Fruit fly (Drosophila melanogaster): ENCODE results near the gene Sf3a1.

Gene Sf3a1

dm6 chr3R:16960219-16960618 is 41.9 kb downstream of the Sf3a1 start (continued):
- TF ChIP-seq CG4707 (GFP tag; optimal IDR thresholded peaks at IDR 0.05) (no peak), CG3163 (GFP tag; optimal IDR thresholded peaks at IDR 0.05) (no peak), Adf1 (GFP tag; IDR thresholded peaks at IDR 0.05) (0 out of 2 replicates have a peak, but pooled peaks have one; percentile 16), Mrtf (GFP tag; IDR thresholded peaks at IDR 0.05) (no peak), CG12071 (GFP tag; optimal IDR thresholded peaks at IDR 0.05) (no peak), CG18764 (GFP tag; optimal IDR thresholded peaks at IDR 0.05) (no peak), CG6765 (GFP tag; optimal IDR thresholded peaks at IDR 0.05) (no peak), ewg (GFP tag; optimal IDR thresholded peaks at IDR 0.05) (peak; percentile 90), CG18262 (tag; optimal IDR thresholded peaks at IDR 0.05) (no peak), CG11560 (tag; IDR thresholded peaks at IDR 0.05) (no peak), CG1832 (GFP tag; optimal IDR thresholded peaks at IDR 0.05) (peak; percentile 90), Deaf1 (tag; optimal IDR thresholded peaks at IDR 0.05) (peak; percentile 43), Fer3 (tag; optimal IDR thresholded peaks at IDR 0.05) (no peak), dmrt11E (tag; optimal IDR thresholded peaks at IDR 0.05) (no peak), chinmo (GFP tag; IDR thresholded peaks at IDR 0.05; ENCODE audit: partially characterized antibody) (0 out of 4 replicates have a peak, but pooled peaks have one; percentile 44), CG11504 (tag; optimal IDR thresholded peaks at IDR 0.05) (no peak), tll (GFP tag; optimal IDR thresholded peaks at IDR 0.05) (peak in 1 of 2 experiments; percentile 1), phol (tag; optimal IDR thresholded peaks at IDR 0.05) (peak; percentile 31), Nf-YA (GFP tag; IDR thresholded peaks at IDR 0.05) (no peak), chif (GFP tag; optimal IDR thresholded peaks at IDR 0.05) (no peak), CG10267 (tag; optimal IDR thresholded peaks at IDR 0.05) (no peak), CG17612 (GFP tag; IDR thresholded peaks at IDR 0.05) (no peak), CG5245 (GFP tag; optimal IDR thresholded peaks at IDR 0.05) (no peak), inv (GFP tag; IDR thresholded peaks at IDR 0.05; ENCODE audit: partially characterized antibody) (no peak), Nf-YC (tag; optimal IDR thresholded peaks at IDR 0.05) (peak; percentile 92), dysf (GFP tag; IDR thresholded peaks at IDR 0.05) (no peak), aop (GFP tag; IDR thresholded peaks at IDR 0.05) (no peak), CG8281 (tag; optimal IDR thresholded peaks at IDR 0.05) (no peak), Dref (GFP tag; IDR thresholded peaks at IDR 0.05) (no peak), dm (GFP tag; optimal IDR thresholded peaks at IDR 0.05) (no peak), ara (GFP tag; IDR thresholded peaks at IDR 0.05) (0 out of 2 replicates have a peak, but pooled peaks have one; percentile 12), jigr1 (GFP tag; IDR thresholded peaks at IDR 0.05) (no peak), nom (GFP tag; optimal IDR thresholded peaks at IDR 0.05) (no peak), Mad (GFP tag; optimal IDR thresholded peaks at IDR 0.05) (no peak), twi (tag; optimal IDR thresholded peaks at IDR 0.05) (peak; percentile 94), cg (GFP tag; optimal IDR thresholded peaks at IDR 0.05) (peak; percentile 99), rib (GFP tag; IDR thresholded peaks at IDR 0.05) (0 out of 2 replicates have a peak, but pooled peaks have one; percentile 23), CG10431 (GFP tag; optimal IDR thresholded peaks at IDR 0.05) (no peak), en (GFP tag; optimal IDR thresholded peaks at IDR 0.05) (no peak), CG12942 (GFP tag; optimal IDR thresholded peaks at IDR 0.05) (no peak), luna (GFP tag; optimal IDR thresholded peaks at IDR 0.05) (no peak), CG31365 (tag; optimal IDR thresholded peaks at IDR 0.05) (no peak), toy (GFP tag; IDR thresholded peaks at IDR 0.05) (no peak), Dll (GFP tag; IDR thresholded peaks at IDR 0.05; ENCODE audit: partially characterized antibody) (no peak), CG7839 (tag; optimal IDR thresholded peaks at IDR 0.05) (no peak), Hr3 (GFP tag; optimal IDR thresholded peaks at IDR 0.05) (no peak), slp2 (GFP tag; optimal IDR thresholded peaks at IDR 0.05) (no peak), CG12299 (tag; optimal IDR thresholded peaks at IDR 0.05) (no peak), CG31441 (GFP tag; IDR thresholded peaks at IDR 0.05) (no peak), Hmx (GFP tag; optimal IDR thresholded peaks at IDR 0.05) (no peak), Abd-B (GFP tag; optimal IDR thresholded peaks at IDR 0.05) (peak; percentile 90)
